Fruit fly (Drosophila melanogaster) whole organism, embryonic: ENCODE results near the gene spd-2.

Experiments
- ATbp ChIP-seq: fragments of 200-800 bp; sonication (Bioruptor generic); optimal IDR thresholded peaks from 2 replicates; lab custom pipeline; 2017; ENCODE audit warnings: missing biosample characterization, mild to moderate bottlenecking, missing genetic modification characterization, missing genetic modification reagents
- BEAF-32 ChIP-seq: fragments of 200-800 bp; sonication (Bioruptor generic); optimal IDR thresholded peaks from 3 replicates; lab custom pipeline; 2017; ENCODE audit warnings: missing biosample characterization, missing genetic modification characterization, mild to moderate bottlenecking, moderate library complexity, missing genetic modification reagents
- CG10209 ChIP-seq: fragments of 200-800 bp; sonication (Bioruptor generic); optimal IDR thresholded peaks from 3 replicates; lab custom pipeline; 2017; ENCODE audit warnings: missing biosample characterization, mild to moderate bottlenecking, missing genetic modification characterization, missing genetic modification reagents
- CG10267 ChIP-seq: fragments of 200-800 bp; sonication (Bioruptor generic); optimal IDR thresholded peaks from 2 replicates; lab custom pipeline; 2018; ENCODE audit warnings: missing biosample characterization, mild to moderate bottlenecking, missing genetic modification characterization, moderate library complexity
- CG10321 ChIP-seq: fragments of 200-800 bp; sonication (Bioruptor generic); IDR thresholded peaks from 2 replicates; pipeline ENCODE4 v1.3.6; 2022; ENCODE audit warnings: missing biosample characterization, missing genetic modification characterization
- CG10654 ChIP-seq: fragments of 200-800 bp; sonication (Bioruptor generic); optimal IDR thresholded peaks from 2 replicates; lab custom pipeline; 2016; ENCODE audit warnings: missing biosample characterization, missing genetic modification characterization
- CG1233 ChIP-seq: fragments of 200-800 bp; sonication (Bioruptor generic); optimal IDR thresholded peaks from 4 replicates; lab custom pipeline; 2018; ENCODE audit warnings: missing biosample characterization, mild to moderate bottlenecking, missing genetic modification characterization
- CG14710 ChIP-seq: fragments of 200-800 bp; sonication (Bioruptor generic); optimal IDR thresholded peaks from 3 replicates; lab custom pipeline; 2019; ENCODE audit warnings: missing biosample characterization, mild to moderate bottlenecking, missing genetic modification characterization, moderate library complexity
- CG15269 ChIP-seq: fragments of 200-800 bp; sonication (Bioruptor generic); optimal IDR thresholded peaks from 2 replicates; lab custom pipeline; 2018; ENCODE audit warnings: missing biosample characterization, mild to moderate bottlenecking, missing genetic modification characterization, moderate library complexity
- CG1529 ChIP-seq: fragments of 200-800 bp; sonication (Bioruptor generic); optimal IDR thresholded peaks from 3 replicates; lab custom pipeline; 2018; ENCODE audit warnings: missing biosample characterization, missing genetic modification characterization
- CG1602 ChIP-seq: fragments of 200-800 bp; sonication (Bioruptor generic); optimal IDR thresholded peaks from 3 replicates; lab custom pipeline; 2016; ENCODE audit warnings: missing biosample characterization, missing genetic modification characterization
- CG17385 ChIP-seq: fragments of 200-800 bp; sonication (Bioruptor generic); optimal IDR thresholded peaks from 3 replicates; lab custom pipeline; 2018; ENCODE audit warnings: missing biosample characterization, mild to moderate bottlenecking, missing genetic modification characterization
- CG18262 ChIP-seq: fragments of 200-800 bp; optimal IDR thresholded peaks from 3 replicates; lab custom pipeline; 2019; ENCODE audit warnings: missing biosample characterization, mild to moderate bottlenecking, missing genetic modification characterization, moderate library complexity
- CG18619 ChIP-seq: fragments of 200-800 bp; sonication (Bioruptor generic); optimal IDR thresholded peaks from 3 replicates; lab custom pipeline; 2017; ENCODE audit warnings: missing biosample characterization, mild to moderate bottlenecking, missing genetic modification characterization
- CG2678 ChIP-seq: fragments of 200-800 bp; sonication (Bioruptor generic); optimal IDR thresholded peaks from 3 replicates; lab custom pipeline; 2019; ENCODE audit warnings: missing biosample characterization, mild to moderate bottlenecking, missing genetic modification characterization, moderate library complexity
- CG2712 ChIP-seq: fragments of 200-800 bp; optimal IDR thresholded peaks from 3 replicates; lab custom pipeline; 2019; ENCODE audit warnings: missing biosample characterization, mild to moderate bottlenecking, missing genetic modification characterization, moderate library complexity
- CG3065 ChIP-seq: fragments of 200-800 bp; sonication (Bioruptor generic); optimal IDR thresholded peaks from 2 replicates; lab custom pipeline; 2016; ENCODE audit warnings: missing biosample characterization, missing genetic modification characterization
- CG34376 ChIP-seq: fragments of 200-800 bp; sonication (Bioruptor generic); optimal IDR thresholded peaks from 2 replicates; lab custom pipeline; 2018; ENCODE audit warnings: missing biosample characterization, mild to moderate bottlenecking, missing genetic modification characterization
- CG4730 ChIP-seq: fragments of 200-800 bp; sonication (Bioruptor generic); IDR thresholded peaks from 2 replicates; pipeline ENCODE4 v1.3.6; 2022; ENCODE audit warnings: missing biosample characterization, missing genetic modification characterization
- CG5245 ChIP-seq: fragments of 200-800 bp; sonication (Bioruptor generic); optimal IDR thresholded peaks from 3 replicates; lab custom pipeline; 2016; ENCODE audit warnings: missing biosample characterization, missing genetic modification characterization
- CG5953 ChIP-seq: fragments of 200-800 bp; sonication (Bioruptor generic); IDR thresholded peaks from 2 replicates; pipeline ENCODE4 v1.3.6; 2022; ENCODE audit warnings: missing biosample characterization, missing genetic modification characterization
- CG6683 ChIP-seq: fragments of 200-800 bp; sonication (Bioruptor generic); optimal IDR thresholded peaks from 2 replicates; lab custom pipeline; 2017; ENCODE audit warnings: missing biosample characterization, mild to moderate bottlenecking, missing genetic modification characterization, missing genetic modification reagents
- D ChIP-seq, 2 experiments: fragments of 200-800 bp in 1 of 2; fragments of >200 bp in 1 of 2; sonication (Bioruptor generic) in 1 of 2; optimal IDR thresholded peaks; 2 replicates in 1 of 2; 3 replicates in 1 of 2; lab custom pipeline; 2017; ENCODE audit warnings: mild to moderate bottlenecking in 1 of 2, missing biosample characterization in 1 of 2, missing genetic modification characterization in 1 of 2, missing genetic modification reagents in 1 of 2
- Dip2 ChIP-seq: fragments of 200-800 bp; sonication (Bioruptor generic); IDR thresholded peaks from 2 replicates; pipeline ENCODE4 v1.3.6; 2022; ENCODE audit warnings: missing biosample characterization, missing genetic modification characterization
- Eip74EF ChIP-seq, 2 experiments: fragments of 200-800 bp in 1 of 2; fragments of >200 bp in 1 of 2; sonication (Bioruptor generic) in 1 of 2; optimal IDR thresholded peaks; 2 replicates each; lab custom pipeline; 2017 to 2019; ENCODE audit warnings: missing biosample characterization in 2 of 2, missing genetic modification characterization in 2 of 2, mild to moderate bottlenecking in 1 of 2, moderate library complexity in 1 of 2
- Elba2 ChIP-seq: fragments of 200-800 bp; sonication (Bioruptor generic); optimal IDR thresholded peaks from 3 replicates; lab custom pipeline; 2016; ENCODE audit warnings: missing biosample characterization, missing genetic modification characterization
- Ets65A ChIP-seq: fragments of 200-800 bp; sonication (Bioruptor generic); peaks from one replicate; lab custom pipeline; 2016; ENCODE audit warnings: missing biosample characterization, missing genetic modification characterization
- HLH3B ChIP-seq: fragments of 200-800 bp; sonication (Bioruptor generic); IDR thresholded peaks from 2 replicates; pipeline ENCODE4 v1.3.6; 2022; ENCODE audit warnings: missing biosample characterization, missing genetic modification characterization
- MTF-1 ChIP-seq: fragments of 200-800 bp; sonication (Bioruptor generic); optimal IDR thresholded peaks from 2 replicates; lab custom pipeline; 2018; ENCODE audit warnings: missing biosample characterization, mild to moderate bottlenecking, missing genetic modification characterization, borderline replicate concordance
- Pdp1 ChIP-seq, 2 experiments: fragments of 200-800 bp; sonication (Bioruptor generic); optimal IDR thresholded peaks; 3 replicates each; lab custom pipeline; 2016; ENCODE audit warnings: missing biosample characterization in 2 of 2, missing genetic modification characterization in 2 of 2, mild to moderate bottlenecking in 1 of 2, moderate library complexity in 1 of 2
- Rx ChIP-seq: fragments of 200-800 bp; sonication (Bioruptor generic); IDR thresholded peaks from 2 replicates; pipeline ENCODE4 v1.3.6; 2022; ENCODE audit warnings: missing biosample characterization, missing genetic modification characterization
- Vsx1 ChIP-seq: fragments of 200-800 bp; sonication (Bioruptor generic); optimal IDR thresholded peaks from 2 replicates; lab custom pipeline; 2017; ENCODE audit warnings: missing biosample characterization, mild to moderate bottlenecking, missing genetic modification characterization, missing genetic modification reagents
- Xrp1 ChIP-seq: fragments of 200-800 bp; sonication (Bioruptor generic); IDR thresholded peaks from 2 replicates; pipeline ENCODE4 v1.3.6; 2022; ENCODE audit warnings: missing biosample characterization, missing genetic modification characterization
- chm ChIP-seq: fragments of 200-800 bp; sonication (Bioruptor generic); IDR thresholded peaks from 2 replicates; pipeline ENCODE4 v1.3.6; 2022; ENCODE audit warnings: missing biosample characterization, missing genetic modification characterization
- dati ChIP-seq: fragments of 200-800 bp; sonication (Bioruptor generic); IDR thresholded peaks from 2 replicates; pipeline ENCODE4 v1.3.6; 2022; ENCODE audit warnings: missing biosample characterization, missing genetic modification characterization
- dmrt11E ChIP-seq: fragments of 200-800 bp; sonication (Bioruptor generic); optimal IDR thresholded peaks from 3 replicates; lab custom pipeline; 2018; ENCODE audit warnings: missing biosample characterization, mild to moderate bottlenecking, missing genetic modification characterization, moderate library complexity
- ind ChIP-seq: fragments of 200-800 bp; sonication (Bioruptor generic); optimal IDR thresholded peaks from 3 replicates; lab custom pipeline; 2016; ENCODE audit warnings: missing biosample characterization, missing genetic modification characterization
- nerfin-1 ChIP-seq: fragments of 200-800 bp; sonication (Bioruptor generic); optimal IDR thresholded peaks from 3 replicates; lab custom pipeline; 2019; ENCODE audit warnings: missing biosample characterization, mild to moderate bottlenecking, missing genetic modification characterization, moderate library complexity
- oc ChIP-seq: fragments of 200-800 bp; sonication (Bioruptor generic); optimal IDR thresholded peaks from 2 replicates; lab custom pipeline; 2018; ENCODE audit warnings: missing biosample characterization, mild to moderate bottlenecking, missing genetic modification characterization, moderate library complexity
- onecut ChIP-seq: fragments of 200-800 bp; sonication (Bioruptor generic); IDR thresholded peaks from 2 replicates; pipeline ENCODE4 v1.3.6; 2022; ENCODE audit warnings: missing biosample characterization, missing genetic modification characterization
- pum ChIP-seq: fragments of 200-800 bp; sonication (Bioruptor generic); optimal IDR thresholded peaks from 2 replicates; lab custom pipeline; 2016; ENCODE audit warnings: missing biosample characterization, missing genetic modification characterization
- ranshi ChIP-seq: fragments of 200-800 bp; sonication (Bioruptor generic); IDR thresholded peaks from 2 replicates; pipeline ENCODE4 v1.3.6; 2022; ENCODE audit warnings: missing biosample characterization, missing genetic modification characterization
- salm ChIP-seq: fragments of 200-800 bp; sonication (Bioruptor generic); optimal IDR thresholded peaks from 2 replicates; lab custom pipeline; 2018; ENCODE audit warnings: missing biosample characterization, mild to moderate bottlenecking, missing genetic modification characterization
- sd ChIP-seq: fragments of 200-800 bp; sonication (Bioruptor generic); optimal IDR thresholded peaks from 3 replicates; lab custom pipeline; 2018; ENCODE audit warnings: missing biosample characterization, mild to moderate bottlenecking, missing genetic modification characterization, moderate library complexity
- ttk ChIP-seq: fragments of 200-800 bp; sonication (Bioruptor generic); IDR thresholded peaks from 2 replicates; pipeline ENCODE4 v2.1.2; 2022; ENCODE audit warnings: missing biosample characterization, missing genetic modification characterization
- twi ChIP-seq: fragments of 200-800 bp; optimal IDR thresholded peaks from 2 replicates; lab custom pipeline; 2019; ENCODE audit warnings: missing biosample characterization, mild to moderate bottlenecking, missing genetic modification characterization, moderate library complexity
- vnd ChIP-seq: fragments of 200-800 bp; sonication (Bioruptor generic); IDR thresholded peaks from 3 replicates; pipeline ENCODE4 v1.3.6; 2022; ENCODE audit warnings: missing biosample characterization, missing genetic modification characterization; ENCODE audit not compliant: partially characterized antibody
- vvl ChIP-seq: fragments of 200-800 bp; sonication (Bioruptor generic); IDR thresholded peaks from 2 replicates; pipeline ENCODE4 v1.3.6; 2022; ENCODE audit warnings: missing biosample characterization, missing genetic modification characterization
- zen ChIP-seq: fragments of 200-800 bp; sonication (Bioruptor generic); optimal IDR thresholded peaks from 3 replicates; lab custom pipeline; 2018; ENCODE audit warnings: missing biosample characterization, mild to moderate bottlenecking, missing genetic modification characterization, moderate library complexity

Gene spd-2

dm6 chr3L:16567495-16567894, 27.3 kb downstream of the spd-2 start (continued):
- TF ChIP-seq CG2712 (tag; lab: Kevin White, UChicago) (peak; percentile 83), CG1529 (GFP tag; lab: Kevin White, UChicago) (peak; percentile 65), CG4730 (GFP tag; lab: Robert Waterston, UW) (0 out of 2 replicates have a peak, but pooled peaks have one; percentile 40), twi (tag; lab: Kevin White, UChicago) (peak; percentile 47), CG1602 (GFP tag; lab: Kevin White, UChicago) (peak; percentile 41), chm (GFP tag; lab: Robert Waterston, UW) (0 out of 2 replicates have a peak, but pooled peaks have one; percentile 20), CG10321 (GFP tag; lab: Robert Waterston, UW) (no peak), zen (tag; lab: Kevin White, UChicago) (peak; percentile 57), sd (tag; lab: Kevin White, UChicago) (no peak), Eip74EF (GFP tag; optimal IDR thresholded peaks at IDR 0.05; lab: Kevin White, UChicago) (peak in 1 of 2 experiments; percentile 70), vnd (GFP tag; lab: Robert Waterston, UW) (no peak), Dip2 (no peak), Ets65A (GFP tag; lab: Kevin White, UChicago) (peak; percentile 36), CG10209 (peak; percentile 52), Xrp1 (GFP tag; lab: Robert Waterston, UW) (peak; percentile 71), CG14710 (tag; lab: Kevin White, UChicago) (peak; percentile 68), CG5953 (GFP tag; lab: Robert Waterston, UW) (peak; percentile 52; the same call in 1 of the 2 replicates), dati (GFP tag; lab: Robert Waterston, UW) (no peak), CG2678 (peak; percentile 77), vvl (peak; percentile 60; the same call in 1 of the 2 replicates), CG18619 (GFP tag; lab: Kevin White, UChicago) (peak; percentile 47), onecut (peak; percentile 22; the same call in 1 of the 2 replicates), CG10654 (GFP tag; lab: Kevin White, UChicago) (peak; percentile 23), Pdp1 (GFP tag; optimal IDR thresholded peaks at IDR 0.05; lab: Kevin White, UChicago) (no peak), CG34376 (no peak), CG15269 (tag; lab: Kevin White, UChicago) (peak; percentile 71), Rx (GFP tag; lab: Robert Waterston, UW) (peak; percentile 59; the same call in 1 of the 2 replicates), Vsx1 (peak; percentile 21), pum (GFP tag; lab: Kevin White, UChicago) (no peak), HLH3B (peak; percentile 67), ttk (GFP tag; lab: Robert Waterston, UW) (0 out of 2 replicates have a peak, but pooled peaks have one; percentile 38), CG1233 (GFP tag; lab: Kevin White, UChicago) (peak; percentile 20), CG3065 (GFP tag; lab: Kevin White, UChicago) (peak; percentile 38), ranshi (GFP tag; lab: Robert Waterston, UW) (0 out of 2 replicates have a peak, but pooled peaks have one; percentile 52), BEAF-32 (no peak), nerfin-1 (tag; lab: Kevin White, UChicago) (peak; percentile 71), MTF-1 (GFP tag; lab: Kevin White, UChicago) (peak; percentile 28), oc (tag; lab: Kevin White, UChicago) (peak; percentile 53), CG17385 (GFP tag; lab: Kevin White, UChicago) (peak; percentile 59), ATbp (GFP tag; lab: Kevin White, UChicago) (peak; percentile 69), CG5245 (no peak), CG18262 (tag; lab: Kevin White, UChicago) (peak; percentile 77), CG6683 (no peak), CG10267 (tag; lab: Kevin White, UChicago) (peak; percentile 67), ind (GFP tag; lab: Kevin White, UChicago) (peak; percentile 27), Elba2 (GFP tag; lab: Kevin White, UChicago) (no peak), salm (tag; lab: Kevin White, UChicago) (peak; percentile 64), dmrt11E (peak; percentile 73), D (optimal IDR thresholded peaks at IDR 0.05; lab: Kevin White, UChicago) (no peak), D (GFP tag; optimal IDR thresholded peaks at IDR 0.05; lab: Kevin White, UChicago) (peak; percentile 72)
